Worm (Caenorhabditis elegans) whole organism, L3 larva: Measurements from ENCODE around the gene F15H10.10.

ENCODE experiments used
- R02D3.7 ChIP-seq: fragments of 150-350 bp; optimal IDR thresholded peaks from 2 replicates; lab custom pipeline; 2014; ENCODE audit warnings: missing biosample characterization, missing genetic modification characterization
- ZK546.5 ChIP-seq: sonication (generic microtip); optimal IDR thresholded peaks from 2 replicates; lab custom pipeline; 2017; ENCODE audit warnings: missing biosample characterization, missing genetic modification characterization
- aly-2 ChIP-seq: fragments of 150-350 bp; optimal IDR thresholded peaks from 2 replicates; lab custom pipeline; 2014; ENCODE audit warnings: missing biosample characterization, missing genetic modification characterization
- ceh-16 ChIP-seq: sonication (generic microtip); optimal IDR thresholded peaks from 2 replicates; lab custom pipeline; 2017; ENCODE audit warnings: missing biosample characterization, missing genetic modification characterization
- ceh-28 ChIP-seq: fragments of 150-350 bp; optimal IDR thresholded peaks from 2 replicates; lab custom pipeline; 2014; ENCODE audit warnings: missing biosample characterization, missing genetic modification reagents, missing genetic modification characterization
- ceh-82 ChIP-seq: fragments of 150-350 bp; optimal IDR thresholded peaks from 2 replicates; lab custom pipeline; 2014; ENCODE audit warnings: missing biosample characterization, missing genetic modification characterization
- ceh-9 ChIP-seq: sonication (generic microtip); optimal IDR thresholded peaks from 2 replicates; lab custom pipeline; 2018; ENCODE audit warnings: missing biosample characterization, missing genetic modification characterization
- egl-27 ChIP-seq: sonication (generic microtip); optimal IDR thresholded peaks from 4 replicates; lab custom pipeline; 2017; ENCODE audit warnings: missing biosample characterization, missing genetic modification reagents, missing genetic modification characterization
- egl-5 ChIP-seq: fragments of 150-350 bp; optimal IDR thresholded peaks from 2 replicates; lab custom pipeline; 2017; ENCODE audit warnings: missing biosample characterization, missing genetic modification reagents, missing genetic modification characterization, inconsistent platforms
- elt-1 ChIP-seq: fragments of 150-350 bp; optimal IDR thresholded peaks from 2 replicates; lab custom pipeline; 2014; ENCODE audit warnings: missing biosample characterization, missing genetic modification characterization
- elt-2 ChIP-seq: sonication (generic microtip); optimal IDR thresholded peaks from 2 replicates; lab custom pipeline; 2016; ENCODE audit warnings: missing genetic modification reagents, mild to moderate bottlenecking, missing genetic modification characterization, missing compliant biosample characterization
- eor-1 ChIP-seq, 2 experiments: fragments of 150-350 bp; optimal IDR thresholded peaks; 2 replicates each; lab custom pipeline; 2014 to 2018; ENCODE audit warnings: missing biosample characterization in 2 of 2, missing genetic modification characterization in 2 of 2
- fkh-10 ChIP-seq: sonication (generic microtip); optimal IDR thresholded peaks from 2 replicates; lab custom pipeline; 2017; ENCODE audit warnings: missing biosample characterization, missing genetic modification reagents, missing genetic modification characterization
- fkh-2 ChIP-seq: fragments of 150-350 bp; optimal IDR thresholded peaks from 2 replicates; lab custom pipeline; 2014; ENCODE audit warnings: missing biosample characterization, missing genetic modification reagents, missing genetic modification characterization
- hmg-11 ChIP-seq: sonication (generic microtip); optimal IDR thresholded peaks from 2 replicates; lab custom pipeline; 2016; ENCODE audit warnings: missing genetic modification characterization, missing compliant biosample characterization
- jun-1 ChIP-seq: fragments of 150-350 bp; optimal IDR thresholded peaks from 2 replicates; lab custom pipeline; 2014; ENCODE audit warnings: missing biosample characterization, missing genetic modification reagents, missing genetic modification characterization
- lin-15B ChIP-seq: fragments of 150-350 bp; optimal IDR thresholded peaks from 2 replicates; lab custom pipeline; 2014; ENCODE audit warnings: missing biosample characterization, missing genetic modification characterization
- lin-39 ChIP-seq: fragments of 150-350 bp; optimal IDR thresholded peaks from 2 replicates; lab custom pipeline; 2018; ENCODE audit warnings: missing biosample characterization, missing genetic modification reagents, missing genetic modification characterization
- mdl-1 ChIP-seq: fragments of 150-350 bp; optimal IDR thresholded peaks from 2 replicates; lab custom pipeline; 2014; ENCODE audit warnings: missing biosample characterization, missing genetic modification characterization
- mml-1 ChIP-seq: fragments of 150-350 bp; sonication (generic microtip); optimal IDR thresholded peaks from 3 replicates; lab custom pipeline; 2014; ENCODE audit warnings: missing biosample characterization, missing genetic modification characterization
- nfya-1 ChIP-seq: sonication (generic microtip); optimal IDR thresholded peaks from 2 replicates; lab custom pipeline; 2017; ENCODE audit warnings: missing genetic modification characterization, mild to moderate bottlenecking, missing compliant biosample characterization, antibody characterized with exemption, moderate library complexity; ENCODE audit not compliant: insufficient read depth
- nhr-11 ChIP-seq: fragments of 150-350 bp; optimal IDR thresholded peaks from 2 replicates; lab custom pipeline; 2014; ENCODE audit warnings: missing biosample characterization, missing genetic modification characterization
- nhr-28 ChIP-seq: fragments of 150-350 bp; optimal IDR thresholded peaks from 2 replicates; lab custom pipeline; 2014; ENCODE audit warnings: missing biosample characterization, missing genetic modification characterization
- nhr-43 ChIP-seq: sonication (generic microtip); optimal IDR thresholded peaks from 2 replicates; lab custom pipeline; 2016; ENCODE audit warnings: mild to moderate bottlenecking, missing genetic modification characterization, missing compliant biosample characterization; ENCODE audit not compliant: poor library complexity, severe bottlenecking
- nhr-67 ChIP-seq: fragments of 150-350 bp; optimal IDR thresholded peaks from 2 replicates; lab custom pipeline; 2014; ENCODE audit warnings: missing biosample characterization, missing genetic modification characterization
- nhr-77 ChIP-seq: fragments of 150-350 bp; optimal IDR thresholded peaks from 2 replicates; lab custom pipeline; 2014; ENCODE audit warnings: missing biosample characterization, missing genetic modification characterization
- pha-4 ChIP-seq: fragments of 150-350 bp; optimal IDR thresholded peaks from 2 replicates; lab custom pipeline; 2014; ENCODE audit warnings: missing biosample characterization, missing genetic modification reagents, missing genetic modification characterization
- pqm-1 ChIP-seq: fragments of 150-350 bp; optimal IDR thresholded peaks from 2 replicates; lab custom pipeline; 2017; ENCODE audit warnings: missing biosample characterization, missing genetic modification characterization, inconsistent platforms
- sea-2 ChIP-seq: fragments of 150-350 bp; sonication (generic microtip); optimal IDR thresholded peaks from 4 replicates; lab custom pipeline; 2014; ENCODE audit warnings: missing biosample characterization, missing genetic modification reagents, missing genetic modification characterization
- skn-1 ChIP-seq: fragments of 150-350 bp; optimal IDR thresholded peaks from 2 replicates; lab custom pipeline; 2014; ENCODE audit warnings: missing biosample characterization, missing genetic modification characterization
- snpc-4 ChIP-seq: fragments of 150-350 bp; optimal IDR thresholded peaks from 2 replicates; lab custom pipeline; 2014; ENCODE audit warnings: missing biosample characterization, missing genetic modification characterization
- tbx-2 ChIP-seq: sonication (generic microtip); optimal IDR thresholded peaks from 2 replicates; lab custom pipeline; 2016; ENCODE audit warnings: mild to moderate bottlenecking, missing genetic modification characterization, missing compliant biosample characterization
- unc-39 ChIP-seq: sonication (generic microtip); optimal IDR thresholded peaks from 4 replicates; lab custom pipeline; 2017; ENCODE audit warnings: missing biosample characterization, missing genetic modification characterization
- unc-62 ChIP-seq: fragments of 150-350 bp; sonication (generic microtip); optimal IDR thresholded peaks from 4 replicates; lab custom pipeline; 2014; ENCODE audit warnings: missing biosample characterization, missing genetic modification reagents, missing genetic modification characterization
- zag-1 ChIP-seq: fragments of 150-350 bp; optimal IDR thresholded peaks from 2 replicates; lab custom pipeline; 2014; ENCODE audit warnings: missing biosample characterization, missing genetic modification characterization
- ztf-11 ChIP-seq: fragments of 150-350 bp; optimal IDR thresholded peaks from 2 replicates; lab custom pipeline; 2014; ENCODE audit warnings: missing biosample characterization, missing genetic modification characterization
- ztf-4 ChIP-seq: fragments of 150-350 bp; optimal IDR thresholded peaks from 2 replicates; lab custom pipeline; 2014; ENCODE audit warnings: missing biosample characterization, missing genetic modification characterization

Gene F15H10.10

ce11 chrV:10418961-10419360 lies 2.1 kb upstream of the F15H10.10 start, which contains the start of gene F15H10.5:
Gene F15H10.5, minus strand, starts transcription at chrV:10419061.
- no peak for TF ChIP-seq elt-1 (tag; lab: Kevin White, UChicago)
- TF ChIP-seq egl-27 (tag; lab: Kevin White, UChicago), result no peak
- no peak for TF ChIP-seq nhr-43

DNA sequence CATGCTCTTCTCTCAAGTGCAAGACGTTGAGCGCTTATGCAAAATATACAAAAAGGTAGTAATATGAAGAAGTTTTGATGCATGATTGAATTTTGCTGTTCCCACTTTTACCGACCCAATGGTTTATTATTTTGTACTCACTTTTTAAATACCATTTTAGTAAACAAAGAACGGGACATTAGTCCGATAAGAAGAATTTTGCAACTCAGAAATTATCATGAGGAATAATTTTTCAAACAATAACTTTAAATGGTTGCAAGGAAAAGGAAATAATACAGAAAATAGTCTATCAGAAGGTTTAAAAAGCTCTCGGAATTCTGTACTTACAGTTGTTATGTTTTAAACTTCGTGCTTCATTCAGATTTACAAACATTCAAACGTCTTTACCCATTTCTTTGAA lies 2.2 kb downstream of the F15H10.10 start, which contains the start of gene F15H10.9:
F15H10.9 (minus strand) TSS at position 101 of the 400 bp plus-strand sequence.
- TF ChIP-seq pha-4 (tag; lab: Kevin White, UChicago) (no peak), ceh-9 (no peak), sea-2 (no peak), pqm-1 (tag; lab: Kevin White, UChicago) (no peak), skn-1 (tag; lab: Kevin White, UChicago) (no peak), ceh-28 (tag; lab: Kevin White, UChicago) (no peak), ceh-82 (no peak), jun-1 (tag; lab: Kevin White, UChicago) (no peak), lin-15B (tag; lab: Kevin White, UChicago) (no peak), zag-1 (tag; lab: Kevin White, UChicago) (no peak), nhr-11 (tag; lab: Kevin White, UChicago) (no peak), nhr-77 (no peak), tbx-2 (tag; lab: Kevin White, UChicago) (no peak), ZK546.5 (no peak)

DNA sequence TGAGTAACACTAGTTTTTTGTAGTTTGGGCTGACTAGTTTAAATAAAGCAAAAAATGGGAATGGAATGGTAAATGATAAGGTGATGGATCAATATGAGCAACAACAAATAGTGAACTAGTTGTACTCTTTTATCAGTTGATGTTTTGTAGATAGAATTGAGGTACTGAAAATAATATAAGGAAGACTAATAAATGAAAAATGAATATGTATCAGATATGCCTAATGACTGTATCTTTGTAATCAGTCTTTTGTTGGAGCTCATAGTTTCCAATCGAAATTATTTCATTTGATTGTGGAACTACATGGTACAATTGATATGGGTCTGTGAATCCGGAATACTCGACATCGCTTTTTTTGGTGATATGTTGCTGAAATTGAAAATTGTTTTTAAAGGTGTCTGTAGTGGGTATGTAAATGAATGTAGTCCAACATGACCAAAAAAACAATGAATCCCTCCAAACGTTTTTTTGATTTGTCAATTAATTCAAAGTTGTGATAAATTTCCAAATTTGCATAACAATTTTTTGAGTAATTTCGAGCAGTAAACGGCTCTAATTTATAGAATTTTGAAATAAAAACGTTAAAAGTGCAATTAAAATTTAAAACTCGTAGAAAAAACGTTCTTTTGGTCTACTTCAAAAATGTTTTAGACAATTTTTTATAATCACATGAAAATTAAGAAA lies 6.7 kb downstream of the F15H10.10 start, which contains the start of gene F15H10.12:
F15H10.12 (minus strand) TSS at position 51 of the 684 bp plus-strand sequence.
- TF ChIP-seq ZK546.5, result no peak
- no peak for TF ChIP-seq zag-1 (tag; lab: Kevin White, UChicago)
- TF ChIP-seq nhr-43, result no peak
- no peak for TF ChIP-seq elt-2
- no peak for TF ChIP-seq egl-5 (tag; lab: Kevin White, UChicago)
- TF ChIP-seq snpc-4 (tag; lab: Kevin White, UChicago), result no peak
- no peak for TF ChIP-seq pqm-1 (tag; lab: Kevin White, UChicago)
- no peak for TF ChIP-seq unc-39 (tag; lab: Kevin White, UChicago)

DNA sequence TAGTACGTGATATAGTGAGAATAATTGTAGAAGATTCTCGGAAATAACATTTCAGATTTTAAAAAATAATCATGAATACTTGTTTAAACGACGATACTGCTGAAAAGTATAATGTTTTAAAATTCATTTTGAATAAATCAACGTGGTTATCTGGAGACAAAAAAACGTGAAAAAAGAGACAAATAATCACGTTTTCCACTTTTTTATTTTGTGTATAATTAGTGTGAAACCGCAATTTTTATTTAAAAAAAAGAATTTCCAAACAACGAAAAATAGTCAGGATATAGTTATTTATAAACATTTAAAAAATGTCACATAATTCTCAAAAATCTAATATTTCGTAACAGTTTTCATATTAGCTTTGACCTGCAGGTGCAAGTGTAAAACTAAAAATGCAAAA lies 10.5 kb downstream of the F15H10.10 start, which contains the start of gene F15H10.7:
F15H10.7 (minus strand) TSS at position 101 of the 400 bp plus-strand sequence.
- TF ChIP-seq aly-2, result no peak
- no peak for TF ChIP-seq nhr-28
- TF ChIP-seq jun-1 (tag; lab: Kevin White, UChicago), result no peak
- TF ChIP-seq lin-39 (tag; lab: Kevin White, UChicago), result no peak
- no peak for TF ChIP-seq skn-1 (tag; lab: Kevin White, UChicago)
- no peak for TF ChIP-seq ceh-16 (tag; lab: Kevin White, UChicago)
- no peak for TF ChIP-seq ztf-4 (tag; lab: Kevin White, UChicago)
- no peak for TF ChIP-seq mml-1 (tag; lab: Kevin White, UChicago)

- no peak for TF ChIP-seq egl-5 (tag; lab: Kevin White, UChicago)
- no peak for TF ChIP-seq lin-39 (tag; lab: Kevin White, UChicago)
- TF ChIP-seq nfya-1 (tag; lab: Kevin White, UChicago), result no peak
- no peak for TF ChIP-seq ceh-16 (tag; lab: Kevin White, UChicago)
- TF ChIP-seq fkh-2 (tag; lab: Kevin White, UChicago), result no peak
- no peak for TF ChIP-seq ztf-4 (tag; lab: Kevin White, UChicago)
- TF ChIP-seq tbx-2 (tag; lab: Kevin White, UChicago), result no peak
- no peak for TF ChIP-seq eor-1 (tag; optimal IDR thresholded peaks at IDR 0.05; lab: Kevin White, UChicago)
- no peak for TF ChIP-seq pha-4 (tag; lab: Kevin White, UChicago)
- no peak for TF ChIP-seq nhr-67 (tag; lab: Kevin White, UChicago)
These were observed 12.1 kb downstream of the F15H10.10 start for ce11 chrV:10404701-10405100.

DNA sequence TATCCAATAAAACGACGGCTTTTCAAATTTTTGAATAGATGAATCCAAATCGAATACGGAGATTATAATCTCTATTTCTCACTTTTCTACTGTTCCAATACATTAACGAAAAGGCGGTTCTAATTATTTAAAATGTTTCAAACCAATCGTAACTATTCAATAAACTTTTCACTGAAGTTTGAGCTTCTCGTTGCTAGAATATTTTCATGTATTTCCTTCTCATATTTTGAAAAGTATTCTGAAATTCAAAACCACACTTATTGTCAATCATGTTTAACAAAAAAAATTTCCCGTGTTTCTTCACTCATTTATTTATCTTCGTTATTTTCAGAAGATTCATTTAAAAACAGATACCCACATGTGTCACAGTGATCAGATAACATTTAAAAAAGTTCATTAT lies 14.0 kb downstream of the F15H10.10 start, which contains the start of gene F15H10.8:
F15H10.8 (minus strand) TSS at position 101 of the 400 bp plus-strand sequence.
- no peak for TF ChIP-seq nfya-1 (tag; lab: Kevin White, UChicago)
- TF ChIP-seq snpc-4 (tag; lab: Kevin White, UChicago), result no peak
- no peak for TF ChIP-seq ceh-28 (tag; lab: Kevin White, UChicago)
- no peak for TF ChIP-seq hmg-11 (tag; lab: Kevin White, UChicago)
- TF ChIP-seq nhr-28, result no peak
- no peak for TF ChIP-seq fkh-10 (GFP tag; lab: Kevin White, UChicago)
- TF ChIP-seq unc-39 (tag; lab: Kevin White, UChicago), result no peak
- no peak for TF ChIP-seq mdl-1 (tag; lab: Kevin White, UChicago)
- no peak for TF ChIP-seq R02D3.7 (tag; lab: Kevin White, UChicago)
- TF ChIP-seq ztf-11 (tag; lab: Kevin White, UChicago), result no peak
- no peak for TF ChIP-seq pqm-1 (tag; lab: Kevin White, UChicago)
- no peak for TF ChIP-seq unc-62
- TF ChIP-seq aly-2, result no peak
